Worm (Caenorhabditis elegans): ENCODE results near the gene B0454.5.

B0454.5 gene

DNA sequence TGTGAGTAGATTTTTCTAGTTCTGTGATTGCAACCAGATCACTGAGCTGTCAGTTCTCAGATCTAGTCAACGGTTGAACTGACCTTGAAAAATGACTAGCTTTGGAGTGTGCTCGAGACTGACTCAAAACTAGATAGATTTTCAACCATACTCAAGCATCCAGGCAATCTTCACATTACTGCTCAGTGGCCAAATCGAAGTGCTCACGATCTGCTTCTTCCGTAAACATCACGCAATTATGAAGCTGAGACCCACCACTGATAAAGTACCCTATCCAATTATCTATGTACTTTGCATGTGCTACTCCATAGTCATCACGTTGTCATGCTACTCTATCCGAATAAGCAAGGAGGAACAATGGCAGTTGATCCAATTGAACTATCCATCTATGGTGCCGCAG is 12.7 kb downstream of the B0454.5 start:
- TF ChIP-seq lsy-2 (tag; optimal IDR thresholded peaks at IDR 0.05) (no peak), ceh-83 (GFP tag; optimal IDR thresholded peaks at IDR 0.05) (no peak), blmp-1 (tag; optimal IDR thresholded peaks at IDR 0.05) (no peak), unc-39 (tag; optimal IDR thresholded peaks at IDR 0.05) (no peak), flh-1 (GFP tag; optimal IDR thresholded peaks at IDR 0.05) (no peak), M03D4.4 (tag; optimal IDR thresholded peaks at IDR 0.05) (no peak), ceh-43 (GFP tag; optimal IDR thresholded peaks at IDR 0.05) (no peak), tbx-8 (GFP tag; optimal IDR thresholded peaks at IDR 0.05) (no peak), lin-13 (tag; optimal IDR thresholded peaks at IDR 0.05) (no peak)

DNA sequence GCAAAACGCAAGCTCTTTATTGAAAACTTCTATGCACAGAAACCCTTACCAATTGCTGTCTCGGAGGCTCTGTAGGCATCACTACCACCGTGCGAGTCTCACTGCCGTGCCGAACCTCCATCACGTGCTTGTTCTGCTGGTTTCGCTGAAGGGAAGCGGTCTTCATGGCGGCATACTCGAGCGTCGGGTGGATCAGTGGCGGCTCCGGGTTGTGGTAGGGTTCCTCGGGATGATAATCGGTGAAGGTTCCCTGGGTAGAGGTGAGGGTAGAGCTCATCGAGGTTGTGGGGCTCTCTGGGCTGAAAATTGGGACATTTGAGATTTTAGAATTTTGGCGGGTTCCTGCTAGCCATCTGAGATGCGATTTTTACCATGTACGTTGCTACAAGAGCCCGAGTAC is 14.2 kb downstream of the B0454.5 start:
- TF ChIP-seq unc-62 (GFP tag; optimal IDR thresholded peaks at IDR 0.05) (no peak), bed-3 (GFP tag; optimal IDR thresholded peaks at IDR 0.05) (no peak), snpc-4 (tag; optimal IDR thresholded peaks at IDR 0.05) (no peak), nhr-237 (tag; optimal IDR thresholded peaks at IDR 0.05) (no peak), lsy-2 (tag; optimal IDR thresholded peaks at IDR 0.05) (no peak), ceh-39 (tag; optimal IDR thresholded peaks at IDR 0.05) (no peak), elt-1 (tag; optimal IDR thresholded peaks at IDR 0.05; ENCODE audit: borderline replicate concordance, insufficient read depth) (no peak), sem-2 (GFP tag; optimal IDR thresholded peaks at IDR 0.05) (no peak), mls-2 (tag; optimal IDR thresholded peaks at IDR 0.05) (no peak), pha-4 (tag; optimal IDR thresholded peaks at IDR 0.05) (no peak), ceh-83 (GFP tag; optimal IDR thresholded peaks at IDR 0.05) (no peak), unc-39 (tag; optimal IDR thresholded peaks at IDR 0.05) (no peak), nhr-28 (tag; optimal IDR thresholded peaks at IDR 0.05) (no peak), zip-8 (tag; optimal IDR thresholded peaks at IDR 0.05) (no peak), ces-1 (GFP tag; optimal IDR thresholded peaks at IDR 0.05) (no peak)

ce11 chrII:3053689-3054088 is 15.0 kb downstream of the B0454.5 start:
- TF ChIP-seq ceh-43 (GFP tag; optimal IDR thresholded peaks at IDR 0.05) (no peak), hlh-1 (tag; optimal IDR thresholded peaks at IDR 0.05) (no peak), ceh-83 (GFP tag; optimal IDR thresholded peaks at IDR 0.05) (no peak), ceh-39 (tag; optimal IDR thresholded peaks at IDR 0.05) (no peak), nhr-237 (tag; optimal IDR thresholded peaks at IDR 0.05) (no peak), sptf-1 (tag; optimal IDR thresholded peaks at IDR 0.05) (no peak), zip-8 (tag; optimal IDR thresholded peaks at IDR 0.05) (no peak)

DNA sequence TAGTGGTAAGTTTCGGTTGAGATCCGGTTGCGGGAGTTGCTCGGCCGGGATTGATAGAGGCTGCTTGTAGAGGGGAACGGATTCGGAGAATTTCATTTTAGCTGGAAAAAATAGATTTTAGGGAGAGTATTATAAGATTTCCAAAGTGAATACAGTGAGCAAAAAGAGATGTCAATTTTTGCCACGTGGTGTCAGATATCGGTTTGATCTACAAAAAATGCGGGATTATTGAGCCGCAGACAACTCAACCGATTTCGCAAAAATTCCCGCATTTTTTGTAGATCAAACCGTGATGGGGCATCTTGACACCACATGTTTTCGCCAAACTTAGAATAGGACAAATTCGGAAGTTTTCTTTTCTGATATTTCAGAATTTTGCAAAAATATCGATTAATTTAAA is 15.6 kb downstream of the B0454.5 start, which contains the start of gene lido-13:
lido-13 (minus strand) TSS at position 101 of the 400 bp plus-strand sequence.
- no peak for TF ChIP-seq lin-13 (tag; optimal IDR thresholded peaks at IDR 0.05)
- TF ChIP-seq flh-1 (GFP tag; optimal IDR thresholded peaks at IDR 0.05): no peak
- TF ChIP-seq mls-2 (tag; optimal IDR thresholded peaks at IDR 0.05): no peak
- no peak for TF ChIP-seq elt-3 (tag; optimal IDR thresholded peaks at IDR 0.05)
- TF ChIP-seq bed-3 (GFP tag; optimal IDR thresholded peaks at IDR 0.05): no peak
- TF ChIP-seq nhr-76 (tag; optimal IDR thresholded peaks at IDR 0.05): no peak
- TF ChIP-seq lsy-2 (tag; optimal IDR thresholded peaks at IDR 0.05): no peak
- TF ChIP-seq snpc-4 (tag; optimal IDR thresholded peaks at IDR 0.05): no peak
- TF ChIP-seq ces-1 (GFP tag; optimal IDR thresholded peaks at IDR 0.05): no peak
- TF ChIP-seq ham-2 (GFP tag; optimal IDR thresholded peaks at IDR 0.05): no peak
- no peak for TF ChIP-seq ceh-43 (GFP tag; optimal IDR thresholded peaks at IDR 0.05)
- TF ChIP-seq cnd-1 (tag; optimal IDR thresholded peaks at IDR 0.05): no peak

ce11 chrII:3054622-3055021 is 16.0 kb downstream of the B0454.5 start:
- TF ChIP-seq nhr-76 (tag; optimal IDR thresholded peaks at IDR 0.05) (no peak), ces-1 (GFP tag; optimal IDR thresholded peaks at IDR 0.05) (no peak), lin-32 (GFP tag; optimal IDR thresholded peaks at IDR 0.05) (no peak), nhr-2 (tag; optimal IDR thresholded peaks at IDR 0.05) (no peak), pha-4 (tag; optimal IDR thresholded peaks at IDR 0.05) (peak; percentile 10), mep-1 (tag; optimal IDR thresholded peaks at IDR 0.05) (no peak), unc-120 (tag; optimal IDR thresholded peaks at IDR 0.05; ENCODE audit: poor library complexity, severe bottlenecking) (no peak), bed-3 (GFP tag; optimal IDR thresholded peaks at IDR 0.05) (no peak)

ce11 chrII:3055531-3055930 is 16.9 kb downstream of the B0454.5 start:
- peak; percentile 39 for TF ChIP-seq ham-2 (GFP tag; optimal IDR thresholded peaks at IDR 0.05)
- peak; percentile 41 for TF ChIP-seq mls-2 (tag; optimal IDR thresholded peaks at IDR 0.05)
- no peak for TF ChIP-seq unc-62 (GFP tag; optimal IDR thresholded peaks at IDR 0.05)
- TF ChIP-seq unc-120 (tag; optimal IDR thresholded peaks at IDR 0.05; ENCODE audit: poor library complexity, severe bottlenecking): no peak
- TF ChIP-seq mep-1 (tag; optimal IDR thresholded peaks at IDR 0.05): no peak
- no peak for TF ChIP-seq ceh-39 (tag; optimal IDR thresholded peaks at IDR 0.05)
- TF ChIP-seq lin-13 (tag; optimal IDR thresholded peaks at IDR 0.05): peak; percentile 14
- TF ChIP-seq ces-1 (GFP tag; optimal IDR thresholded peaks at IDR 0.05): no peak
- TF ChIP-seq nhr-237 (tag; optimal IDR thresholded peaks at IDR 0.05): no peak
- TF ChIP-seq blmp-1 (tag; optimal IDR thresholded peaks at IDR 0.05): no peak
- TF ChIP-seq nhr-2 (tag; optimal IDR thresholded peaks at IDR 0.05): peak; percentile 15
- no peak for TF ChIP-seq ztf-11 (tag; optimal IDR thresholded peaks at IDR 0.05)
